Worm (Caenorhabditis elegans): ENCODE data around the gene ugt-62.

Gene ugt-62

DNA sequence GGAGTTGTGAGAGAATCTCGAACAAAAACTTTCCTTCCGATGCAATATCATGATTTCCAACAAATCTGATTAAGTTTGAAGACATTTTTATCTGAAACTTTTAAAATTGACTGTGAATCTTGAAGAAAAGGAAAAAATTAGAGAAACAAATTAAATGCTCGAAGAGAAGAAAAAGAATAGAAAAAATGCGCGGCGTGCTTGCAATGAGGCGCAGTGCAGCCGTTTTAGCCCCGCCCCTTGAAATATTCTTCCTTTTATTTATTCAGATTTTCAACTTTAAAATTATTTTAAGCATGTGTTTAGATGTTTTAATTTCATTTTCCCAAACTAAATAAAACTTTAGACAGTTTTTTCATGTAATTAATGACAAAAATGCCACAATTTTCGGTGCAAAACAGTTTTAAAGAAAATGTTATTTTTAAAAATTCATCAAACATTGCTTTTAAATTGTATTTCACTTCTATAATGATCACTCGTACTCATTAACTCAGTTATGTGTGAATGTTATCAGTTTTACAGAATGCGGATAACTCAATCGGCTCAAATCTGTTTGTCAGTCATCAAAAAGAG is 2.0 kb upstream of the ugt-62 start, which contains the start of the genes mrps-34 and cisd-3.1:
TSS of gene mrps-34 (minus strand) at position 91 of the 570 bp plus-strand sequence.
TSS of gene cisd-3.1 (plus strand) at position 520 of the 570 bp plus-strand sequence.
- TF ChIP-seq ceh-13 (GFP tag; optimal IDR thresholded peaks at IDR 0.05): no peak
- TF ChIP-seq F13C5.2 (tag; optimal IDR thresholded peaks at IDR 0.05): peak; percentile 38
- peak; percentile 30; the same call in 1 of the 2 replicates for TF ChIP-seq flt-1 (GFP tag; IDR thresholded peaks at IDR 0.05)
- peak; percentile 18 for TF ChIP-seq hnd-1 (tag; optimal IDR thresholded peaks at IDR 0.05)

ce11 chrIII:4530968-4531367 is 9.5 kb downstream of the ugt-62 start:
- TF ChIP-seq sea-1 (GFP tag; conservative IDR thresholded peaks at IDR 0.05) (no peak), ceh-13 (GFP tag; optimal IDR thresholded peaks at IDR 0.05) (no peak), flt-1 (GFP tag; IDR thresholded peaks at IDR 0.05) (no peak), ets-7 (tag; optimal IDR thresholded peaks at IDR 0.05) (no peak), ama-1 (optimal IDR thresholded peaks at IDR 0.05) (no peak), ceh-36 (tag; optimal IDR thresholded peaks at IDR 0.05) (no peak), tbx-11 (GFP tag; IDR thresholded peaks at IDR 0.05) (no peak), tra-4 (tag; optimal IDR thresholded peaks at IDR 0.05) (no peak), hmbx-1 (tag; optimal IDR thresholded peaks at IDR 0.05) (no peak), B0310.2 (tag; optimal IDR thresholded peaks at IDR 0.05) (no peak), hmg-4 (GFP tag; optimal IDR thresholded peaks at IDR 0.05) (no peak), tbx-37 (GFP tag; conservative IDR thresholded peaks at IDR 0.05) (no peak), F13C5.2 (tag; optimal IDR thresholded peaks at IDR 0.05) (no peak), scrt-1 (GFP tag; IDR thresholded peaks at IDR 0.05) (no peak)

ce11 chrIII:4525998-4526397 is 14.4 kb downstream of the ugt-62 start:
- TF ChIP-seq scrt-1 (GFP tag; IDR thresholded peaks at IDR 0.05) (no peak), ama-1 (optimal IDR thresholded peaks at IDR 0.05) (no peak), B0310.2 (tag; optimal IDR thresholded peaks at IDR 0.05) (no peak), pes-1 (GFP tag; IDR thresholded peaks at IDR 0.05) (no peak), aly-1 (tag; optimal IDR thresholded peaks at IDR 0.05) (no peak), tbx-37 (GFP tag; conservative IDR thresholded peaks at IDR 0.05) (no peak), sea-1 (GFP tag; conservative IDR thresholded peaks at IDR 0.05) (no peak), hmg-4 (GFP tag; optimal IDR thresholded peaks at IDR 0.05) (no peak), tra-4 (tag; optimal IDR thresholded peaks at IDR 0.05) (no peak), hnd-1 (tag; optimal IDR thresholded peaks at IDR 0.05) (no peak), flt-1 (GFP tag; IDR thresholded peaks at IDR 0.05) (no peak), tbx-11 (GFP tag; IDR thresholded peaks at IDR 0.05) (no peak), hmbx-1 (tag; optimal IDR thresholded peaks at IDR 0.05) (no peak), ceh-36 (tag; optimal IDR thresholded peaks at IDR 0.05) (no peak), ets-7 (tag; optimal IDR thresholded peaks at IDR 0.05) (no peak), F13C5.2 (tag; optimal IDR thresholded peaks at IDR 0.05) (no peak), ceh-13 (GFP tag; optimal IDR thresholded peaks at IDR 0.05) (no peak)

DNA sequence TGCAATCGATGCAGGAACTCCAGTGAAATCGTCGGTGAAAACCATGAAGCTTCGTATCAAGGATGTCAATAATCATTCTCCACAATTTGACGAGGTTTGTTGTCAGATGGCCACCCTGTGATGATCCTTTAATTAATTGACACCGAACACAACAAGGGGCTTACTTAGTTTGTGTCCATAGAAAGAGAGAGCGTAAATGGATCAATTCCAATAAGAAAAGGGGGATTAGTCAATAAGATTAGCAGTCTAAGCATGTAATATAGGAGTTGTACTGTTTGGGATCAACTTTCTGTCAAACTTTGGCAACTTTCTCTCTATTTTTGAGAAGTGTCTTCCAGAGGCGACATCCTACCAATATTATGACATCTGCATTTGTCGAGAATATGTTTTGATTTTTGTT is 16.4 kb downstream of the ugt-62 start:
- TF ChIP-seq aly-1 (tag; optimal IDR thresholded peaks at IDR 0.05) (no peak), ceh-36 (tag; optimal IDR thresholded peaks at IDR 0.05) (peak; percentile 59)

DNA sequence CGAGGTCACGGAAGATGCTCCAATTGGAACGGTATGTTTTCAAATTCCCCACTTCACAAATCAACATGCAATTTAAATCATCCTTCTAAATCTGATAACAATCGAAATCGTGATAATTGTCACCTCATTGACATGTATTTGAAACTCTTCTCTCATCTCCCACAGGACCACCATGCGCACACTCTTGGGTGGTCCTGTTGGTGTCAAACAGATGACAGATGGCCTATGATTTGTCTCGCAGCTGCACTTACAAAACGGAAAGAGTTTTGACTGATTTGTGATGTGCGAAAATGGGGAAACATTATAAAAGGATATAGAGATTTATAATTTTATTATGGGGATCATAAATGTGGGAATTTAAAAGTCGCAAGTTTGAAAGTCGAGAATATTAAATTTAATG is 17.0 kb downstream of the ugt-62 start:
- TF ChIP-seq hnd-1 (tag; optimal IDR thresholded peaks at IDR 0.05) (no peak), hmbx-1 (tag; optimal IDR thresholded peaks at IDR 0.05) (no peak), tbx-37 (GFP tag; conservative IDR thresholded peaks at IDR 0.05) (no peak), aly-1 (tag; optimal IDR thresholded peaks at IDR 0.05) (no peak), pes-1 (GFP tag; IDR thresholded peaks at IDR 0.05) (no peak), B0310.2 (tag; optimal IDR thresholded peaks at IDR 0.05) (no peak), F13C5.2 (tag; optimal IDR thresholded peaks at IDR 0.05) (no peak), ama-1 (optimal IDR thresholded peaks at IDR 0.05) (no peak), hmg-4 (GFP tag; optimal IDR thresholded peaks at IDR 0.05) (no peak), sea-1 (GFP tag; conservative IDR thresholded peaks at IDR 0.05) (no peak), tra-4 (tag; optimal IDR thresholded peaks at IDR 0.05) (no peak), tbx-11 (GFP tag; IDR thresholded peaks at IDR 0.05) (no peak), scrt-1 (GFP tag; IDR thresholded peaks at IDR 0.05) (no peak), ceh-13 (GFP tag; optimal IDR thresholded peaks at IDR 0.05) (no peak), ets-7 (tag; optimal IDR thresholded peaks at IDR 0.05) (no peak), flt-1 (GFP tag; IDR thresholded peaks at IDR 0.05) (no peak), ceh-36 (tag; optimal IDR thresholded peaks at IDR 0.05) (no peak)

- TF ChIP-seq F13C5.2 (tag; optimal IDR thresholded peaks at IDR 0.05) (no peak), hnd-1 (tag; optimal IDR thresholded peaks at IDR 0.05) (no peak), sea-1 (GFP tag; conservative IDR thresholded peaks at IDR 0.05) (no peak), scrt-1 (GFP tag; IDR thresholded peaks at IDR 0.05) (no peak), ceh-36 (tag; optimal IDR thresholded peaks at IDR 0.05) (no peak), B0310.2 (tag; optimal IDR thresholded peaks at IDR 0.05) (no peak), hmbx-1 (tag; optimal IDR thresholded peaks at IDR 0.05) (no peak), ama-1 (optimal IDR thresholded peaks at IDR 0.05) (no peak), tbx-37 (GFP tag; conservative IDR thresholded peaks at IDR 0.05) (no peak), tbx-11 (GFP tag; IDR thresholded peaks at IDR 0.05) (no peak), pes-1 (GFP tag; IDR thresholded peaks at IDR 0.05) (no peak), hmg-4 (GFP tag; optimal IDR thresholded peaks at IDR 0.05) (no peak), tra-4 (tag; optimal IDR thresholded peaks at IDR 0.05) (no peak), ets-7 (tag; optimal IDR thresholded peaks at IDR 0.05) (no peak), flt-1 (GFP tag; IDR thresholded peaks at IDR 0.05) (no peak), aly-1 (tag; optimal IDR thresholded peaks at IDR 0.05) (no peak), ceh-13 (GFP tag; optimal IDR thresholded peaks at IDR 0.05) (no peak)
These were observed 20.4 kb downstream of the ugt-62 start, which contains the start of gene cdh-4 for ce11 chrIII:4520057-4520456. Gene cdh-4, plus strand, starts transcription at chrIII:4520357.

- TF ChIP-seq hmg-4 (GFP tag; optimal IDR thresholded peaks at IDR 0.05): peak; percentile 30
- TF ChIP-seq pes-1 (GFP tag; IDR thresholded peaks at IDR 0.05): no peak
- TF ChIP-seq F13C5.2 (tag; optimal IDR thresholded peaks at IDR 0.05): no peak
These were observed 21.0 kb downstream of the ugt-62 start for ce11 chrIII:4519410-4519809.

DNA sequence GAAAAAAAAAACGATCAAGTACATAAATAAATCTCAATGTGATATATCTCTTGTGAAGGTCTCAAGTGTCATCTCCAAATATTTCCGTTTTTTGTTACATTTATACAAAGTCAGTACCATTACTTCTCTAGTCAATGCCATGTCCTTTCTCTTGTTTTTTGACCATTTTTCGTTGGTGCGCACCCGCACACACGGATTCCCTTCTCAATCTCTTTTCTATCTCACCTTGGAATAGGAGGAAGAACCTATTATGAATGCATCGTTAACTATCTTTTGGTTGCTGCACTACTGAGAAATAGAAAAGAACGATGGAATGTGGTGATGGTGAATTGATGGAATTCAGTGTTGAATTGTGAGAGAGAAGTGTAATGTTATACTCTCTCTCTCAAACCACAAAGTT is 22.6 kb downstream of the ugt-62 start:
- TF ChIP-seq B0310.2 (tag; optimal IDR thresholded peaks at IDR 0.05): no peak
- TF ChIP-seq ama-1 (optimal IDR thresholded peaks at IDR 0.05): no peak
- no peak for TF ChIP-seq hnd-1 (tag; optimal IDR thresholded peaks at IDR 0.05)
- no peak for TF ChIP-seq ceh-13 (GFP tag; optimal IDR thresholded peaks at IDR 0.05)
- no peak for TF ChIP-seq hmbx-1 (tag; optimal IDR thresholded peaks at IDR 0.05)
- TF ChIP-seq tbx-11 (GFP tag; IDR thresholded peaks at IDR 0.05): no peak
- TF ChIP-seq aly-1 (tag; optimal IDR thresholded peaks at IDR 0.05): no peak
